Worm (Caenorhabditis elegans): ENCODE data around the gene gldi-8.
A peak's percentile ranks its signal among the peaks of the same experiment; 100 is the strongest.

Gene gldi-8

DNA sequence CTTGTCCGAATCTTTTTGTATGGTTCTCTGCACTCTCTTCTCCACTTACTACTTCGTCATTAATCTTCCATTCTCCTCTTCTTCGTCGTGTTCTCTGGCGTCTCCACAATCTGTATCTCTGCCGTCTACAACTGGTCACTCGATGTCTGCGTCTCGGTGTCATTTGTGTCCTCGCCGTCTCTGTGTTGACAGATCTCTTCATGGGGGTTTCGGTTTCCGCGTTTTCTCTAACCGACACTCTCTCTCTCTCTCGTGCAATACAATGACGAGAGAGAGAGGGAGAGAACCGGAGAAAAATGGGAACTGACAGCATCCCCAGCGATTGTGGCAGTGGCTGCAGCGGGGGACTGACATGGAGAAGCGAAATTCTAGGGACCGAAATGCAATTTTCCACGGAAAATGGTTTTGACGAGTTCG, 13.0 kb upstream of the gldi-8 start (continued):
- TF ChIP-seq nhr-28 (tag; optimal IDR thresholded peaks at IDR 0.05) (peak; percentile 14), nhr-76 (tag; optimal IDR thresholded peaks at IDR 0.05) (peak; percentile 84), snu-23 (GFP tag; optimal IDR thresholded peaks at IDR 0.05) (peak; percentile 99), mdl-1 (tag; optimal IDR thresholded peaks at IDR 0.05) (peak; percentile 92 to 99), blmp-1 (tag; optimal IDR thresholded peaks at IDR 0.05) (peak; percentile 95), unc-30 (tag; optimal IDR thresholded peaks at IDR 0.05) (peak; percentile 95), hlh-4 (tag; optimal IDR thresholded peaks at IDR 0.05) (no peak), nhr-11 (tag; optimal IDR thresholded peaks at IDR 0.05) (peak; percentile 97), ztf-11 (tag; optimal IDR thresholded peaks at IDR 0.05) (peak; percentile 41 to 99), lin-13 (GFP tag; optimal IDR thresholded peaks at IDR 0.05) (peak; percentile 99), sup-37 (GFP tag; optimal IDR thresholded peaks at IDR 0.05) (peak; percentile 91), fkh-10 (GFP tag; optimal IDR thresholded peaks at IDR 0.05) (peak; percentile 97), sptf-1 (tag; optimal IDR thresholded peaks at IDR 0.05) (no peak), tbx-2 (tag; optimal IDR thresholded peaks at IDR 0.05) (peak; percentile 100), skn-1 (tag; optimal IDR thresholded peaks at IDR 0.05) (peak; percentile 97), rnt-1 (tag; optimal IDR thresholded peaks at IDR 0.05) (peak; percentile 96), nhr-20 (tag; optimal IDR thresholded peaks at IDR 0.05) (peak; percentile 100), C04F5.9 (tag; optimal IDR thresholded peaks at IDR 0.05) (peak; percentile 83), lin-35 (GFP tag; optimal IDR thresholded peaks at IDR 0.05) (peak; percentile 86 to 93), nhr-237 (tag; optimal IDR thresholded peaks at IDR 0.05) (peak; percentile 99), dsc-1 (tag; optimal IDR thresholded peaks at IDR 0.05) (peak; percentile 99), egl-13 (tag; optimal IDR thresholded peaks at IDR 0.05) (peak; percentile 99), elt-3 (tag; optimal IDR thresholded peaks at IDR 0.05) (peak in 5 of 6 experiments; percentile 79 to 99 (median 94)), Y116A8C.19 (tag; optimal IDR thresholded peaks at IDR 0.05; ENCODE audit: borderline replicate concordance) (peak; percentile 13), F16B12.6 (tag; optimal IDR thresholded peaks at IDR 0.05) (peak; percentile 26), nhr-84 (tag; optimal IDR thresholded peaks at IDR 0.05) (peak; percentile 21), unc-62 (GFP tag; optimal IDR thresholded peaks at IDR 0.05) (peak; percentile 99), pqm-1 (tag; optimal IDR thresholded peaks at IDR 0.05) (peak; percentile 73), sox-4 (tag; optimal IDR thresholded peaks at IDR 0.05) (peak; percentile 95), unc-98 (GFP tag; IDR thresholded peaks at IDR 0.05) (peak; percentile 72), ztf-4 (tag; optimal IDR thresholded peaks at IDR 0.05) (peak; percentile 99), nhr-77 (tag; optimal IDR thresholded peaks at IDR 0.05) (peak; percentile 98), aha-1 (tag; optimal IDR thresholded peaks at IDR 0.05) (peak; percentile 73), mep-1 (tag; optimal IDR thresholded peaks at IDR 0.05) (peak; percentile 99), vab-15 (tag; optimal IDR thresholded peaks at IDR 0.05) (peak; percentile 47), hlh-17 (GFP tag; optimal IDR thresholded peaks at IDR 0.05; ENCODE audit: borderline replicate concordance) (no peak)

DNA sequence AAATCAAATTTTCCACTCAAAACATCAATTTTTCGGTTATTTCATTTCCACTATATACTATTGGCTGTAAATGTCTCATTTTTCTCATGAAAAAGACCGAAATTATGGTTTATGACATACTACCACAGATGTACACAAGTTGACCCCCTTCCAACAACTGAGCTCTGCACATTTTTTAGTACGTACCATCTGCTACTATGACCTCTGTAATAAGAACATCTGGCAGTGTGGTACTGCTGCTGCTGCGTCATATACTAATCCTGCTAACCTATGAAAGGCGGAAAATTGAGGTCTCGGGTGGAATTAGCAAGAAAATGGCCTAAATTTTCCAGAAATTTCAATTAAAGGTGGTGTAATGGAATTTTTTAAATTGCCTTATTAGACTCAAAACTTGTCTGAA, 11.9 kb upstream of the gldi-8 start:
- TF ChIP-seq dsc-1 (tag; optimal IDR thresholded peaks at IDR 0.05) (peak; percentile 18), tlp-1 (tag; optimal IDR thresholded peaks at IDR 0.05) (no peak)

DNA sequence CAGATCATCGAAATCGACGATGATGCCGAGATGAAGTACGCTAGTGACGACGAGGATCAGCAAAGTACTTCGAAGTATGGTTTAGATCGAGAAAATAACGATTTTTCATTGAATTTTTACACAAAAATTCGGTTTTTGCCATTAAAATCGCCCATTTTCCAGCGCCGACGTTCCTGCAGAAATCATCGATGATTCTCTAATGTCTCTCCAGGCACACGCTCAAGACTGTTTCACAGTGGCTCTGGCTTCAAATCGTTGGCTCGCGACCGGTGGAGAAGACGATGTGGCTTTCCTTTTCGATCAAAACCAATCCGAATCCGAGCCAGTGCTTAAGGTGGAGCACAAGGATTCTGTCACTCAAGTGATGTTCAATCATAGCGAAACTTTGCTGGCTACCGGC, 9.9 kb upstream of the gldi-8 start:
- TF ChIP-seq aly-2 (tag; optimal IDR thresholded peaks at IDR 0.05) (no peak), nhr-20 (tag; optimal IDR thresholded peaks at IDR 0.05) (no peak), pax-3 (tag; optimal IDR thresholded peaks at IDR 0.05) (no peak), ceh-8 (GFP tag; optimal IDR thresholded peaks at IDR 0.05) (no peak), pqm-1 (tag; optimal IDR thresholded peaks at IDR 0.05) (no peak), grh-1 (GFP tag; IDR thresholded peaks at IDR 0.05) (0 out of 2 replicates have a peak, but pooled peaks have one; percentile 27), hpl-2 (GFP tag; optimal IDR thresholded peaks at IDR 0.05) (no peak)

Data from whole organism, L1 larva.